Fruit fly (Drosophila melanogaster) whole organism: ENCODE results near the gene CG43689.

ENCODE experiments used
- CG8478 ChIP-seq: fragments of >200 bp; optimal IDR thresholded peaks from 2 replicates; lab custom pipeline; 2018; ENCODE audit warnings: inconsistent platforms
- EcR ChIP-seq, 2 experiments: fragments of >200 bp; optimal IDR thresholded peaks; 2 replicates each; lab custom pipeline; 2017; ENCODE audit warnings: missing biosample characterization in 2 of 2, missing genetic modification characterization in 2 of 2, missing genetic modification reagents in 2 of 2

- TF ChIP-seq EcR (GFP tag; optimal IDR thresholded peaks at IDR 0.05; lab: Kevin White, UChicago) (no peak), CG8478 (lab: Kevin White, UChicago) (no peak)
Measured at dm6 chrX:4105830-4106233, 30.3 kb downstream of the CG43689 start, which contains the start of gene cib.
